Worm (Caenorhabditis elegans) whole organism, L1 larva: Measurements from ENCODE around the gene T24D5.1.

Source experiments
- C04F5.9 ChIP-seq: sonication (generic microtip); optimal IDR thresholded peaks from 2 replicates; lab custom pipeline; 2016; ENCODE audit warnings: missing genetic modification characterization, missing compliant biosample characterization
- C16A3.4 ChIP-seq: fragments of 150-350 bp; optimal IDR thresholded peaks from 2 replicates; lab custom pipeline; 2014; ENCODE audit warnings: missing biosample characterization, missing genetic modification characterization
- C34B4.2 ChIP-seq: sonication (generic microtip); optimal IDR thresholded peaks from 2 replicates; lab custom pipeline; 2017; ENCODE audit warnings: mild to moderate bottlenecking, missing genetic modification characterization, missing compliant biosample characterization
- Y116A8C.19 ChIP-seq: sonication (generic microtip); optimal IDR thresholded peaks from 2 replicates; lab custom pipeline; 2016; ENCODE audit warnings: missing compliant biosample characterization, missing genetic modification characterization, borderline replicate concordance
- aha-1 ChIP-seq: fragments of 150-350 bp; optimal IDR thresholded peaks from 2 replicates; lab custom pipeline; 2014; ENCODE audit warnings: missing biosample characterization, missing genetic modification characterization
- aly-2 ChIP-seq: fragments of 150-350 bp; optimal IDR thresholded peaks from 2 replicates; lab custom pipeline; 2014; ENCODE audit warnings: missing biosample characterization, missing genetic modification characterization
- blmp-1 ChIP-seq: fragments of 150-350 bp; optimal IDR thresholded peaks from 2 replicates; lab custom pipeline; 2014; ENCODE audit warnings: missing biosample characterization, missing genetic modification characterization
- ceh-8 ChIP-seq: fragments of 200-800 bp; sonication (Bioruptor generic); optimal IDR thresholded peaks from 2 replicates; lab custom pipeline; 2018; ENCODE audit warnings: mild to moderate bottlenecking, missing genetic modification characterization, moderate library complexity, missing compliant biosample characterization
- dsc-1 ChIP-seq: sonication (generic microtip); optimal IDR thresholded peaks from 2 replicates; lab custom pipeline; 2016; ENCODE audit warnings: mild to moderate bottlenecking, missing genetic modification characterization, missing compliant biosample characterization
- efl-1 ChIP-seq, 4 experiments: fragments of 150-350 bp; optimal IDR thresholded peaks in 3 of 4; peaks in 1 of 4; 1 replicate in 1 of 4; 2 replicates in 3 of 4; lab custom pipeline; 2014; ENCODE audit warnings: missing biosample characterization in 2 of 4, missing genetic modification characterization in 2 of 4, missing genetic modification reagents in 2 of 4
- egl-13 ChIP-seq: sonication (generic microtip); optimal IDR thresholded peaks from 2 replicates; lab custom pipeline; 2016; ENCODE audit warnings: missing genotype, missing genetic modification reagents, missing genetic modification characterization, missing compliant biosample characterization
- egl-27 ChIP-seq, 2 experiments: fragments of 150-350 bp in 1 of 2; sonication (generic microtip); optimal IDR thresholded peaks; 3 replicates each; lab custom pipeline; 2017 to 2018; ENCODE audit warnings: missing biosample characterization in 2 of 2, missing genetic modification characterization in 2 of 2, missing genetic modification reagents in 2 of 2
- elt-2 ChIP-seq: sonication (generic microtip); optimal IDR thresholded peaks from 2 replicates; lab custom pipeline; 2016; ENCODE audit warnings: missing genetic modification characterization, mild to moderate bottlenecking, inconsistent platforms, missing compliant biosample characterization, missing genetic modification reagents
- elt-3 ChIP-seq, 6 experiments: fragments of 150-350 bp in 1 of 6; sonication (generic microtip); optimal IDR thresholded peaks; 2 replicates each; lab custom pipeline; 2017 to 2018; ENCODE audit warnings: missing biosample characterization in 6 of 6, missing genetic modification characterization in 6 of 6, inconsistent platforms in 1 of 6
- fkh-8 ChIP-seq: sonication (generic microtip); optimal IDR thresholded peaks from 2 replicates; lab custom pipeline; 2016; ENCODE audit warnings: mild to moderate bottlenecking, missing genetic modification characterization, missing compliant biosample characterization
- fos-1 ChIP-seq: fragments of 150-350 bp; optimal IDR thresholded peaks from 2 replicates; lab custom pipeline; 2014; ENCODE audit warnings: missing biosample characterization, missing genetic modification characterization
- hlh-17 ChIP-seq: fragments of 200-800 bp; sonication (Bioruptor generic); optimal IDR thresholded peaks from 2 replicates; lab custom pipeline; 2018; ENCODE audit warnings: missing genetic modification characterization, mild to moderate bottlenecking, missing compliant biosample characterization, moderate library complexity, borderline replicate concordance
- hlh-4 ChIP-seq: sonication (generic microtip); optimal IDR thresholded peaks from 2 replicates; lab custom pipeline; 2016; ENCODE audit warnings: mild to moderate bottlenecking, missing genetic modification characterization, missing compliant biosample characterization
- isw-1 ChIP-seq: fragments of 200-800 bp; sonication (Bioruptor generic); IDR thresholded peaks from 2 replicates; pipeline ENCODE4 v1.3.6; 2022; ENCODE audit warnings: missing genetic modification characterization, missing compliant biosample characterization
- lin-39 ChIP-seq: fragments of 150-350 bp; optimal IDR thresholded peaks from 2 replicates; lab custom pipeline; 2014; ENCODE audit warnings: missing biosample characterization, missing genetic modification reagents, missing genetic modification characterization
- lir-3 ChIP-seq: sonication (generic microtip); optimal IDR thresholded peaks from 2 replicates; lab custom pipeline; 2016; ENCODE audit warnings: mild to moderate bottlenecking, missing genetic modification characterization, moderate library complexity, missing compliant biosample characterization; ENCODE audit not compliant: poor library complexity
- mab-9 ChIP-seq: fragments of 200-800 bp; sonication (Bioruptor generic); IDR thresholded peaks from 2 replicates; pipeline ENCODE4 v1.3.6; 2022; ENCODE audit warnings: missing genetic modification reagents, missing genetic modification characterization, missing compliant biosample characterization
- mef-2 ChIP-seq: fragments of 150-350 bp; optimal IDR thresholded peaks from 2 replicates; lab custom pipeline; 2014; ENCODE audit warnings: missing biosample characterization, missing genetic modification characterization
- mep-1 ChIP-seq: fragments of 150-350 bp; optimal IDR thresholded peaks from 2 replicates; lab custom pipeline; 2014; ENCODE audit warnings: missing biosample characterization, missing genetic modification characterization
- nhr-12 ChIP-seq: sonication (generic microtip); optimal IDR thresholded peaks from 2 replicates; lab custom pipeline; 2017; ENCODE audit warnings: missing biosample characterization, missing genetic modification characterization
- nhr-71 ChIP-seq: sonication (generic microtip); optimal IDR thresholded peaks from 2 replicates; lab custom pipeline; 2016; ENCODE audit warnings: mild to moderate bottlenecking, missing genetic modification characterization, moderate library complexity, missing compliant biosample characterization
- nhr-77 ChIP-seq: fragments of 150-350 bp; optimal IDR thresholded peaks from 2 replicates; lab custom pipeline; 2014; ENCODE audit warnings: missing biosample characterization, missing genetic modification characterization
- nhr-84 ChIP-seq: sonication (generic microtip); optimal IDR thresholded peaks from 2 replicates; lab custom pipeline; 2017; ENCODE audit warnings: missing biosample characterization, missing genetic modification characterization
- nhr-85 ChIP-seq: sonication (generic microtip); peaks from one replicate; lab custom pipeline; 2016; ENCODE audit warnings: missing genetic modification characterization, inconsistent platforms, missing compliant biosample characterization
- nhr-90 ChIP-seq: sonication (generic microtip); optimal IDR thresholded peaks from 2 replicates; lab custom pipeline; 2016; ENCODE audit warnings: mild to moderate bottlenecking, missing genetic modification characterization, missing compliant biosample characterization; ENCODE audit not compliant: poor library complexity
- pag-3 ChIP-seq: sonication (generic microtip); optimal IDR thresholded peaks from 2 replicates; lab custom pipeline; 2017; ENCODE audit warnings: missing genetic modification characterization, mild to moderate bottlenecking, missing compliant biosample characterization, antibody characterized with exemption, borderline replicate concordance; ENCODE audit not compliant: insufficient read depth
- pax-3 ChIP-seq: fragments of 200-800 bp; sonication (Bioruptor generic); optimal IDR thresholded peaks from 2 replicates; lab custom pipeline; 2018; ENCODE audit warnings: mild to moderate bottlenecking, missing genetic modification characterization, moderate library complexity, missing compliant biosample characterization
- rnt-1 ChIP-seq: sonication (generic microtip); optimal IDR thresholded peaks from 2 replicates; lab custom pipeline; 2016; ENCODE audit warnings: mild to moderate bottlenecking, missing genetic modification characterization, moderate library complexity, missing compliant biosample characterization
- skn-1 ChIP-seq: fragments of 150-350 bp; optimal IDR thresholded peaks from 2 replicates; lab custom pipeline; 2014; ENCODE audit warnings: missing biosample characterization, missing genetic modification characterization
- snpc-4 ChIP-seq: fragments of 150-350 bp; optimal IDR thresholded peaks from 2 replicates; lab custom pipeline; 2014; ENCODE audit warnings: missing biosample characterization, missing genetic modification characterization
- sox-4 ChIP-seq: sonication (generic microtip); optimal IDR thresholded peaks from 2 replicates; lab custom pipeline; 2016; ENCODE audit warnings: missing genetic modification characterization, missing compliant biosample characterization
- swsn-7 ChIP-seq: sonication (generic microtip); optimal IDR thresholded peaks from 2 replicates; lab custom pipeline; 2016; ENCODE audit warnings: missing genetic modification characterization, missing compliant biosample characterization
- tbx-2 ChIP-seq: sonication (generic microtip); optimal IDR thresholded peaks from 2 replicates; lab custom pipeline; 2016; ENCODE audit warnings: missing genetic modification characterization, missing compliant biosample characterization
- tlp-1 ChIP-seq: fragments of 150-350 bp; optimal IDR thresholded peaks from 2 replicates; lab custom pipeline; 2014; ENCODE audit warnings: missing biosample characterization, missing genetic modification characterization
- zip-4 ChIP-seq: fragments of 200-800 bp; sonication (Bioruptor generic); optimal IDR thresholded peaks from 2 replicates; lab custom pipeline; 2018; ENCODE audit warnings: mild to moderate bottlenecking, missing genetic modification characterization, moderate library complexity, missing compliant biosample characterization

T24D5.1 gene

ce11 chrX:12563589-12563988, 11.0 kb upstream of the T24D5.1 start (continued):
- peak; percentile 76 for TF ChIP-seq nhr-71 (tag; lab: Kevin White, UChicago)
- TF ChIP-seq mef-2: no peak
- TF ChIP-seq hlh-4: no peak
- peak; percentile 6 for TF ChIP-seq pax-3 (tag; lab: Kevin White, UChicago)
- TF ChIP-seq efl-1 (optimal IDR thresholded peaks at IDR 0.05; lab: Kevin White, UChicago): peak; percentile 28 to 36
- TF ChIP-seq efl-1 (GFP tag; optimal IDR thresholded peaks at IDR 0.05 in 1 of 2; lab: Kevin White, UChicago): peak in 1 of 2 experiments; percentile 95
- peak; percentile 52 for TF ChIP-seq fkh-8 (tag; lab: Kevin White, UChicago)
- peak; percentile 75 for TF ChIP-seq swsn-7 (tag; lab: Kevin White, UChicago)
- peak; percentile 49 for TF ChIP-seq isw-1 (GFP tag; lab: Robert Waterston, UW)
- peak; percentile 22 for TF ChIP-seq aly-2 (tag; lab: Kevin White, UChicago)
- TF ChIP-seq mep-1: peak; percentile 83
- peak; percentile 68 for TF ChIP-seq tbx-2
- TF ChIP-seq egl-13 (tag; lab: Kevin White, UChicago): peak; percentile 54
- no peak for TF ChIP-seq pag-3 (tag; lab: Kevin White, UChicago)
- TF ChIP-seq rnt-1 (tag; lab: Kevin White, UChicago): peak; percentile 77
- peak; percentile 73 for TF ChIP-seq nhr-90
- peak; percentile 66 for TF ChIP-seq nhr-85 (tag; lab: Kevin White, UChicago)
- peak; percentile 36 for TF ChIP-seq skn-1 (tag; lab: Kevin White, UChicago)
- TF ChIP-seq snpc-4: peak; percentile 18
- no peak for TF ChIP-seq nhr-12 (tag; lab: Kevin White, UChicago)
- TF ChIP-seq sox-4: peak; percentile 10
- peak; percentile 10 for TF ChIP-seq nhr-77

ce11 chrX:12579774-12580173, 5.2 kb downstream of the T24D5.1 start, which contains the start of gene T24D5.3:
Gene T24D5.3 (plus strand): TSS chrX:12580074.
- TF ChIP-seq C34B4.2 (tag; lab: Kevin White, UChicago) (no peak), dsc-1 (tag; lab: Kevin White, UChicago) (no peak)

- no peak for TF ChIP-seq nhr-12 (tag; lab: Kevin White, UChicago)
- no peak for TF ChIP-seq tlp-1 (tag; lab: Kevin White, UChicago)
- no peak for TF ChIP-seq egl-27 (tag; optimal IDR thresholded peaks at IDR 0.05; lab: Kevin White, UChicago)
- no peak for TF ChIP-seq aha-1
- TF ChIP-seq blmp-1 (tag; lab: Kevin White, UChicago): no peak
- no peak for TF ChIP-seq mab-9 (GFP tag; lab: Robert Waterston, UW)
- TF ChIP-seq fos-1 (tag; lab: Kevin White, UChicago): no peak
- TF ChIP-seq C04F5.9 (tag; lab: Kevin White, UChicago): no peak
- no peak for TF ChIP-seq ceh-8
- TF ChIP-seq, all 84 proteins: peak for 0
These were observed 8.9 kb downstream of the T24D5.1 start for ce11 chrX:12583497-12583896.

ce11 chrX:12586352-12586751, 11.8 kb downstream of the T24D5.1 start, which contains the start of gene T24D5.2:
Gene T24D5.2 (minus strand): TSS chrX:12586452.
- TF ChIP-seq nhr-12 (tag; lab: Kevin White, UChicago) (no peak), egl-13 (tag; lab: Kevin White, UChicago) (no peak), Y116A8C.19 (tag; lab: Kevin White, UChicago) (no peak), fos-1 (tag; lab: Kevin White, UChicago) (no peak), snpc-4 (no peak), lin-39 (tag; lab: Kevin White, UChicago) (no peak), zip-4 (GFP tag; lab: Kevin White, UChicago) (no peak), nhr-90 (no peak), tlp-1 (tag; lab: Kevin White, UChicago) (no peak), C04F5.9 (tag; lab: Kevin White, UChicago) (no peak), nhr-84 (tag; lab: Kevin White, UChicago) (no peak), elt-3 (tag; optimal IDR thresholded peaks at IDR 0.05; lab: Kevin White, UChicago) (no peak), elt-2 (tag; lab: Kevin White, UChicago) (no peak), lir-3 (tag; lab: Kevin White, UChicago) (no peak), C16A3.4 (tag; lab: Kevin White, UChicago) (no peak), hlh-17 (GFP tag; lab: Kevin White, UChicago) (no peak)
- TF ChIP-seq, all 84 proteins: peak for 0
